Fruit fly (Drosophila melanogaster): ENCODE results near the gene Rpn10.

DNA sequence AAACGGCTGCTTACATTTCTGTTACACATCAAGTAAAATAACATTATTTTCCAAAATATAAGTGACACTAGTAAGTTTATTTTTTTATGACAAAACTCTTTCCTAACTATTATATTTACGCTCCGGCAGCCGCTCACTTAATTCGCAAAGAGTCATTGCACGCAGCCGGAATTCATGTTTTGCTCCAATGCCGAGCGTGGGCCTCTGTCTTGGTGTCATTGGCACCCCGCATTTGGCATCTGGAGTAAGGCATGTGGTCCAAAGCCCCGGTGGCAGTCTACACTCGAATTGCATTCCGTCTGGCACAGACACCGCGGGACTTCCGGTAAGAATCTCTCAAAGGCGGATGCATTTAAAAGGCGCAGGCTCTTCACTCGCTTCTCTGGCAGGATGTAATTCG lies 28.2 kb upstream of the Rpn10 start:
- no peak for TF ChIP-seq Crg-1 (GFP tag; optimal IDR thresholded peaks at IDR 0.05)
- TF ChIP-seq CG1620 (GFP tag; optimal IDR thresholded peaks at IDR 0.05) = no peak
- no peak for TF ChIP-seq pad (GFP tag; optimal IDR thresholded peaks at IDR 0.05)
